Worm (Caenorhabditis elegans): ENCODE results near the gene B0304.4.

DNA sequence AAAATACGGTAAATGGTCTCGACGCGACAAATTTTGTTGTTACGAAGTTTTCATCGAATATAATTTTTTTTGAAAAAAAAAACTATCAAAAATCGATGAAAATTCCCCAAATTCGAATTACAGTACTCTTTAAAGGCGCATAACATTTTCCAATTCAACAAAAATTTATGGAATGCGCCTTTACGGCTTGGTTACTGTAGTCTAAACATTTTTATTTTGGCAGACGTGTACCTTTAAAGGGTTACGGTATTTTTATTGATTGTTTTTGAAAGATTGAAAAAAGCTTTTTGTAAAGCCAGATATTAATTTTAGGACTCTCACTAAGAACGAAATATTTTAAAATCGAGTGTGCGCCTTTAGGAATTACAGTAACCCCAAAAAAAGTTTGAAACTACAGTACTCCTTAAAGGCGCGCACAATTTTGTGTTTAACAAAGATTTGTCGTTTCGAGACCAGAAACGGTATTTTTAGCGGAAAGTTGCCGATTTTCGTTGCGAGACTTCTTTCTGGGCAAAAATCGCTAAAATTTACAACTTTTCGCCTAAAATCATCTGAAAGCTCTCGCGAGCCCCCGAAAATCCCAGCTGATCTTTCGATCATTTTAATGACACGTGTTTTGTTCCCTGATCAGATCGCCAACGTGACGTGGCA, 48.9 kb downstream of the B0304.4 start:
- no peak for TF ChIP-seq lin-35 (GFP tag; optimal IDR thresholded peaks at IDR 0.05)
- no peak for TF ChIP-seq lin-15B (tag; optimal IDR thresholded peaks at IDR 0.05)
- TF ChIP-seq snu-23 (GFP tag; optimal IDR thresholded peaks at IDR 0.05): no peak
- TF ChIP-seq nhr-76 (tag; optimal IDR thresholded peaks at IDR 0.05): no peak
- no peak for TF ChIP-seq aha-1 (tag; optimal IDR thresholded peaks at IDR 0.05)
- TF ChIP-seq zag-1 (tag; optimal IDR thresholded peaks at IDR 0.05): no peak
- no peak for TF ChIP-seq nhr-28 (tag; optimal IDR thresholded peaks at IDR 0.05)
- TF ChIP-seq ama-1 (optimal IDR thresholded peaks at IDR 0.05): no peak
- TF ChIP-seq lin-39 (tag; optimal IDR thresholded peaks at IDR 0.05): no peak
- TF ChIP-seq unc-86 (tag; optimal IDR thresholded peaks at IDR 0.05): no peak
- TF ChIP-seq mdl-1 (tag; optimal IDR thresholded peaks at IDR 0.05): no peak
- no peak for TF ChIP-seq tlp-1 (tag; optimal IDR thresholded peaks at IDR 0.05)
- no peak for TF ChIP-seq snpc-4 (tag; optimal IDR thresholded peaks at IDR 0.05)
- no peak for TF ChIP-seq pag-3 (tag; optimal IDR thresholded peaks at IDR 0.05; ENCODE audit: borderline replicate concordance, insufficient read depth)

Measured in whole organism, L1 larva.